Fruit fly (Drosophila melanogaster) whole organism, embryonic: ENCODE measurements around the gene Tm1.
A peak's percentile ranks its signal among the peaks of the same experiment; 100 is the strongest.

Experiments
- Aef1 ChIP-seq: fragments of 200-800 bp; sonication (Bioruptor generic); IDR thresholded peaks from 3 replicates; pipeline ENCODE4 v1.3.6; 2022; ENCODE audit warnings: missing biosample characterization, missing genetic modification characterization
- Blimp-1 ChIP-seq: fragments of 200-800 bp; sonication (Bioruptor generic); optimal IDR thresholded peaks from 3 replicates; lab custom pipeline; 2018; ENCODE audit warnings: missing biosample characterization, missing genetic modification characterization, mild to moderate bottlenecking, moderate library complexity, missing genetic modification reagents
- CG10209 ChIP-seq: fragments of 200-800 bp; sonication (Bioruptor generic); optimal IDR thresholded peaks from 3 replicates; lab custom pipeline; 2017; ENCODE audit warnings: missing biosample characterization, mild to moderate bottlenecking, missing genetic modification characterization, missing genetic modification reagents
- CG10366 ChIP-seq: fragments of 200-800 bp; sonication (Bioruptor generic); IDR thresholded peaks from 2 replicates; pipeline ENCODE4 v1.3.6; 2022; ENCODE audit warnings: missing biosample characterization, missing genetic modification characterization
- CG12104 ChIP-seq: fragments of 200-800 bp; sonication (Bioruptor generic); optimal IDR thresholded peaks from 3 replicates; lab custom pipeline; 2016; ENCODE audit warnings: missing biosample characterization, missing genetic modification characterization
- CG12942 ChIP-seq: fragments of 200-800 bp; sonication (Bioruptor generic); optimal IDR thresholded peaks from 3 replicates; lab custom pipeline; 2016; ENCODE audit warnings: missing biosample characterization, missing genetic modification characterization
- CG13123 ChIP-seq: fragments of 200-800 bp; sonication (Bioruptor generic); optimal IDR thresholded peaks from 2 replicates; lab custom pipeline; 2016; ENCODE audit warnings: missing biosample characterization, missing genetic modification characterization
- CG13624 ChIP-seq: fragments of 200-800 bp; sonication (Bioruptor generic); optimal IDR thresholded peaks from 2 replicates; lab custom pipeline; 2016; ENCODE audit warnings: missing biosample characterization, missing genetic modification characterization
- CG15011 ChIP-seq: fragments of 200-800 bp; sonication (Bioruptor generic); optimal IDR thresholded peaks from 3 replicates; lab custom pipeline; 2018; ENCODE audit warnings: missing biosample characterization, mild to moderate bottlenecking, missing genetic modification characterization
- CG16815 ChIP-seq: fragments of 200-800 bp; sonication (Bioruptor generic); optimal IDR thresholded peaks from 3 replicates; lab custom pipeline; 2017; ENCODE audit warnings: missing biosample characterization, mild to moderate bottlenecking, missing genetic modification characterization
- CG17361 ChIP-seq: fragments of 200-800 bp; sonication (Bioruptor generic); IDR thresholded peaks from 3 replicates; pipeline ENCODE4 v1.3.6; 2022; ENCODE audit warnings: missing biosample characterization, missing genetic modification characterization
- CG17612 ChIP-seq: fragments of 200-800 bp; sonication (Bioruptor generic); IDR thresholded peaks from 2 replicates; pipeline ENCODE4 v1.3.6; 2022; ENCODE audit warnings: missing biosample characterization, missing genetic modification characterization
- CG30431 ChIP-seq: fragments of 200-800 bp; sonication (Bioruptor generic); optimal IDR thresholded peaks from 2 replicates; lab custom pipeline; 2017; ENCODE audit warnings: missing biosample characterization, missing genetic modification characterization
- CG5953 ChIP-seq: fragments of 200-800 bp; sonication (Bioruptor generic); IDR thresholded peaks from 2 replicates; pipeline ENCODE4 v1.3.6; 2022; ENCODE audit warnings: missing biosample characterization, missing genetic modification characterization
- CG6254 ChIP-seq: fragments of 200-800 bp; sonication (Bioruptor generic); optimal IDR thresholded peaks from 3 replicates; lab custom pipeline; 2017; ENCODE audit warnings: mild to moderate bottlenecking, missing biosample characterization, missing genetic modification reagents, missing genetic modification characterization
- CG6765 ChIP-seq: fragments of 200-800 bp; sonication (Bioruptor generic); optimal IDR thresholded peaks from 3 replicates; lab custom pipeline; 2017; ENCODE audit warnings: missing biosample characterization, mild to moderate bottlenecking, missing genetic modification characterization
- CG8281 ChIP-seq: fragments of 200-800 bp; sonication (Bioruptor generic); optimal IDR thresholded peaks from 2 replicates; lab custom pipeline; 2018; ENCODE audit warnings: missing biosample characterization, mild to moderate bottlenecking, missing genetic modification characterization, moderate library complexity
- CG8290 ChIP-seq, 3 experiments: fragments of 200-800 bp; sonication (Bioruptor generic); optimal IDR thresholded peaks; 2 replicates each; lab custom pipeline; 2016 to 2019; ENCODE audit warnings: missing biosample characterization in 3 of 3, missing genetic modification characterization in 3 of 3, mild to moderate bottlenecking in 2 of 3, moderate library complexity in 1 of 3
- Camta ChIP-seq: fragments of 200-800 bp; sonication (Bioruptor generic); optimal IDR thresholded peaks from 2 replicates; lab custom pipeline; 2016; ENCODE audit warnings: missing biosample characterization, missing genetic modification characterization
- Dip3 ChIP-seq: fragments of 200-800 bp; sonication (Bioruptor generic); optimal IDR thresholded peaks from 3 replicates; lab custom pipeline; 2016; ENCODE audit warnings: missing biosample characterization, missing genetic modification characterization
- Doc2 ChIP-seq: fragments of 200-800 bp; sonication (Bioruptor generic); IDR thresholded peaks from 2 replicates; pipeline ENCODE4 v1.3.6; 2022; ENCODE audit warnings: missing biosample characterization, missing genetic modification characterization
- ERR ChIP-seq: fragments of 200-800 bp; sonication (Bioruptor generic); optimal IDR thresholded peaks from 2 replicates; lab custom pipeline; 2016; ENCODE audit warnings: missing biosample characterization, missing genetic modification characterization
- Fer3 ChIP-seq: fragments of 200-800 bp; sonication (Bioruptor generic); optimal IDR thresholded peaks from 2 replicates; lab custom pipeline; 2018; ENCODE audit warnings: missing biosample characterization, mild to moderate bottlenecking, missing genetic modification characterization, moderate library complexity
- Jarid2 ChIP-seq: fragments of 200-800 bp; sonication (Bioruptor generic); optimal IDR thresholded peaks from 3 replicates; lab custom pipeline; 2017; ENCODE audit warnings: mild to moderate bottlenecking, missing biosample characterization, missing genetic modification reagents, missing genetic modification characterization
- NC2β ChIP-seq: fragments of 200-800 bp; sonication (Bioruptor generic); optimal IDR thresholded peaks from 2 replicates; lab custom pipeline; 2016; ENCODE audit warnings: missing biosample characterization, missing genetic modification characterization
- Oaz ChIP-seq: fragments of 200-800 bp; sonication (Bioruptor generic); IDR thresholded peaks from 2 replicates; pipeline ENCODE4 v1.3.6; 2022; ENCODE audit warnings: missing biosample characterization, missing genetic modification characterization
- Ptx1 ChIP-seq: fragments of 200-800 bp; sonication (Bioruptor generic); IDR thresholded peaks from 2 replicates; pipeline ENCODE4 v1.3.6; 2022; ENCODE audit warnings: missing biosample characterization, missing genetic modification characterization
- Side ChIP-seq: fragments of 200-800 bp; sonication (Bioruptor generic); optimal IDR thresholded peaks from 2 replicates; lab custom pipeline; 2016; ENCODE audit warnings: missing biosample characterization, missing genetic modification characterization
- Sox100B ChIP-seq: fragments of 200-800 bp; sonication (Bioruptor generic); optimal IDR thresholded peaks from 3 replicates; lab custom pipeline; 2018; ENCODE audit warnings: missing biosample characterization, mild to moderate bottlenecking, missing genetic modification characterization
- Sox102F ChIP-seq: fragments of 200-800 bp; sonication (Bioruptor generic); optimal IDR thresholded peaks from 2 replicates; lab custom pipeline; 2018; ENCODE audit warnings: missing biosample characterization, mild to moderate bottlenecking, missing genetic modification characterization, moderate library complexity
- ap ChIP-seq: fragments of 200-800 bp; sonication (Bioruptor generic); IDR thresholded peaks from 2 replicates; pipeline ENCODE4 v1.3.6; 2022; ENCODE audit warnings: missing biosample characterization, missing genetic modification characterization
- bab2 ChIP-seq: fragments of 200-800 bp; sonication (Bioruptor generic); optimal IDR thresholded peaks from 2 replicates; lab custom pipeline; 2016; ENCODE audit warnings: missing biosample characterization, missing genetic modification characterization
- br ChIP-seq: fragments of >200 bp; optimal IDR thresholded peaks from 2 replicates; lab custom pipeline; 2017
- btn ChIP-seq: fragments of 200-800 bp; sonication (Bioruptor generic); optimal IDR thresholded peaks from 2 replicates; lab custom pipeline; 2016; ENCODE audit warnings: missing biosample characterization, missing genetic modification characterization
- chinmo ChIP-seq: fragments of 200-800 bp; sonication (Bioruptor generic); IDR thresholded peaks from 4 replicates; pipeline ENCODE4 v1.3.6; 2022; ENCODE audit warnings: missing biosample characterization, missing genetic modification characterization; ENCODE audit not compliant: partially characterized antibody
- fd64A ChIP-seq: fragments of 200-800 bp; sonication (Bioruptor generic); optimal IDR thresholded peaks from 3 replicates; lab custom pipeline; 2018; ENCODE audit warnings: missing biosample characterization, mild to moderate bottlenecking, missing genetic modification characterization
- gcm2 ChIP-seq: fragments of 200-800 bp; sonication (Bioruptor generic); optimal IDR thresholded peaks from 2 replicates; lab custom pipeline; 2016; ENCODE audit warnings: missing biosample characterization, missing genetic modification characterization
- gt ChIP-seq: fragments of 200-800 bp; sonication (Bioruptor generic); IDR thresholded peaks from 2 replicates; pipeline ENCODE4 v1.3.6; 2022; ENCODE audit warnings: missing biosample characterization, missing genetic modification characterization
- hb ChIP-seq: fragments of 200-800 bp; sonication (Bioruptor generic); IDR thresholded peaks from 3 replicates; pipeline ENCODE4 v1.3.6; 2022; ENCODE audit warnings: missing biosample characterization, missing genetic modification characterization; ENCODE audit not compliant: partially characterized antibody
- kni ChIP-seq: fragments of 200-800 bp; sonication (Bioruptor generic); optimal IDR thresholded peaks from 3 replicates; lab custom pipeline; 2017; ENCODE audit warnings: mild to moderate bottlenecking, missing biosample characterization, missing genetic modification reagents, missing genetic modification characterization
- maf-S ChIP-seq: fragments of 200-800 bp; sonication (Bioruptor generic); optimal IDR thresholded peaks from 2 replicates; lab custom pipeline; 2016; ENCODE audit warnings: missing biosample characterization, missing genetic modification characterization
- mld ChIP-seq: fragments of 200-800 bp; sonication (Bioruptor generic); IDR thresholded peaks from 3 replicates; pipeline ENCODE4 v1.3.6; 2022; ENCODE audit warnings: missing biosample characterization, missing genetic modification characterization; ENCODE audit not compliant: partially characterized antibody
- nau ChIP-seq: fragments of 200-800 bp; sonication (Bioruptor generic); optimal IDR thresholded peaks from 3 replicates; lab custom pipeline; 2017; ENCODE audit warnings: missing biosample characterization, mild to moderate bottlenecking, missing genetic modification characterization, missing genetic modification reagents
- nom ChIP-seq: fragments of 200-800 bp; sonication (Bioruptor generic); optimal IDR thresholded peaks from 2 replicates; lab custom pipeline; 2017; ENCODE audit warnings: missing biosample characterization, missing genetic modification characterization, mild to moderate bottlenecking, moderate library complexity, missing genetic modification reagents
- onecut ChIP-seq: fragments of 200-800 bp; sonication (Bioruptor generic); IDR thresholded peaks from 2 replicates; pipeline ENCODE4 v1.3.6; 2022; ENCODE audit warnings: missing biosample characterization, missing genetic modification characterization
- prd ChIP-seq, 3 experiments: fragments of >200 bp in 2 of 3; fragments of 200-800 bp in 1 of 3; sonication (Bioruptor generic) in 1 of 3; optimal IDR thresholded peaks in 2 of 3; IDR thresholded peaks in 1 of 3; 2 replicates in 2 of 3; 3 replicates in 1 of 3; pipeline versions ENCODE4 v1.3.6 to Lab custom; 2017 to 2022; ENCODE audit warnings: missing biosample characterization in 1 of 3, missing genetic modification characterization in 1 of 3
- ro ChIP-seq: fragments of 200-800 bp; sonication (Bioruptor generic); IDR thresholded peaks from 2 replicates; pipeline ENCODE4 v1.3.6; 2022; ENCODE audit warnings: missing biosample characterization, missing genetic modification characterization
- sd ChIP-seq: fragments of 200-800 bp; sonication (Bioruptor generic); optimal IDR thresholded peaks from 3 replicates; lab custom pipeline; 2018; ENCODE audit warnings: missing biosample characterization, mild to moderate bottlenecking, missing genetic modification characterization, moderate library complexity
- yki ChIP-seq: fragments of >200 bp; optimal IDR thresholded peaks from 3 replicates; lab custom pipeline; 2018
- zf30C ChIP-seq: fragments of 200-800 bp; sonication (Bioruptor generic); optimal IDR thresholded peaks from 3 replicates; lab custom pipeline; 2018; ENCODE audit warnings: missing biosample characterization, mild to moderate bottlenecking, missing genetic modification characterization

Gene Tm1

DNA sequence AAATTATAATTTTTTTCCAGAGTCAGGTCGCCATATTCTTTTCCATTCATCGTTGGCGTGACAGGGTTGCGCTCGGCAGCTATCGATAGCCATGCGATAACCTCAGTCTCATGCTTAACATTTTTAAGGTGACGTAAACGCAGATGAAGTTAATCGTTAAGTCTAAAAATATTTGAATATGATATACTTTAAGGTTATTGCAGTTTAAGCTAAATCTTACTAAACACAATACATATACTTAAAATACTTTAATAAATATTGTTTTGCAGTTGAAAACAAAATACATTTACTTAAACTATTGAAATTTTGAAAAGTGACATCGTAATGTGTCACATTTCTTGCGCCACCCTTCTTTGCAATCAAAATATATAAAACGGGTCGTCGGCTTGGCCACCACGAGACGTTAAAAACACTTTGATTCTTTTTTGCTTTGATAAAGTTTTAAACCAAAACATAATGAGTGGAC, 2.8 kb upstream of the Tm1 start, which contains the start of the genes Cp190 and CG4338 (continued):
- TF ChIP-seq prd (optimal IDR thresholded peaks at IDR 0.05; lab: Kevin White, UChicago) = no peak
- peak; percentile 98 for TF ChIP-seq prd (GFP tag; IDR thresholded peaks at IDR 0.05; lab: Robert Waterston, UW)
- peak; percentile 93 for TF ChIP-seq CG8281 (tag; lab: Kevin White, UChicago)
- peak; percentile 88 for TF ChIP-seq NC2β
- peak; percentile 96 for TF ChIP-seq CG8290 (GFP tag; optimal IDR thresholded peaks at IDR 0.05; lab: Kevin White, UChicago)
- peak; percentile 90 for TF ChIP-seq CG8290 (tag; optimal IDR thresholded peaks at IDR 0.05; lab: Kevin White, UChicago)
- TF ChIP-seq CG30431 (GFP tag; lab: Kevin White, UChicago) = peak; percentile 95
- TF ChIP-seq nom = peak; percentile 95
- TF ChIP-seq ap (GFP tag; lab: Robert Waterston, UW) = peak; percentile 91
- peak; percentile 97 for TF ChIP-seq CG16815 (GFP tag; lab: Kevin White, UChicago)
- TF ChIP-seq onecut (GFP tag; lab: Robert Waterston, UW) = peak; percentile 93
- TF ChIP-seq CG17361 (GFP tag; lab: Robert Waterston, UW) = peak; percentile 99
- TF ChIP-seq zf30C = peak; percentile 59
- TF ChIP-seq CG15011 (GFP tag; lab: Kevin White, UChicago) = peak; percentile 96
- peak; percentile 93 for TF ChIP-seq Aef1
- TF ChIP-seq CG12104 (GFP tag; lab: Kevin White, UChicago) = peak; percentile 98
- TF ChIP-seq maf-S (GFP tag; lab: Kevin White, UChicago) = peak; percentile 83
- TF ChIP-seq CG13123 (GFP tag; lab: Kevin White, UChicago) = peak; percentile 95
- TF ChIP-seq hb (GFP tag; lab: Robert Waterston, UW) = peak; percentile 72
- TF ChIP-seq kni (GFP tag; lab: Kevin White, UChicago) = peak; percentile 97
- no peak for TF ChIP-seq yki (lab: Kevin White, UChicago)
- TF ChIP-seq Ptx1 (GFP tag; lab: Robert Waterston, UW) = peak; percentile 98
- TF ChIP-seq CG13624 = peak; percentile 91
- peak; percentile 85 for TF ChIP-seq fd64A (GFP tag; lab: Kevin White, UChicago)
- peak; percentile 94 for TF ChIP-seq sd (tag; lab: Kevin White, UChicago)
- peak; percentile 96 for TF ChIP-seq CG6765 (GFP tag; lab: Kevin White, UChicago)
- TF ChIP-seq CG5953 (GFP tag; lab: Robert Waterston, UW) = peak; percentile 89
- peak; percentile 90 for TF ChIP-seq Dip3
- peak; percentile 58 for TF ChIP-seq gcm2
- TF ChIP-seq Blimp-1 (GFP tag; lab: Kevin White, UChicago) = peak; percentile 97
- peak; percentile 90 for TF ChIP-seq Oaz (GFP tag; lab: Robert Waterston, UW)
- TF ChIP-seq Fer3 = peak; percentile 99
- TF ChIP-seq mld = peak; percentile 45; the same call in 1 of the 3 replicates
- peak; percentile 93 for TF ChIP-seq CG6254 (GFP tag; lab: Kevin White, UChicago)
- peak; percentile 84 for TF ChIP-seq Jarid2 (GFP tag; lab: Kevin White, UChicago)
- TF ChIP-seq btn (GFP tag; lab: Kevin White, UChicago) = peak; percentile 35
- peak; percentile 91 for TF ChIP-seq gt (GFP tag; lab: Robert Waterston, UW)
- TF ChIP-seq Side (GFP tag; lab: Kevin White, UChicago) = peak; percentile 81
- TF ChIP-seq bab2 = peak; percentile 93
- TF ChIP-seq ro (GFP tag; lab: Robert Waterston, UW) = peak; percentile 91
- peak; percentile 91 for TF ChIP-seq CG17612
- TF ChIP-seq CG12942 (GFP tag; lab: Kevin White, UChicago) = peak; percentile 97
- peak; percentile 98 for TF ChIP-seq Sox102F
- 0 out of 4 replicates have a peak, but pooled peaks have one; percentile 68 for TF ChIP-seq chinmo (GFP tag; lab: Robert Waterston, UW)
- TF ChIP-seq Camta (GFP tag; lab: Kevin White, UChicago) = peak; percentile 93
- TF ChIP-seq CG10209 (GFP tag; lab: Kevin White, UChicago) = peak; percentile 98
- no peak for TF ChIP-seq br
- peak; percentile 98 for TF ChIP-seq Sox100B (GFP tag; lab: Kevin White, UChicago)
- TF ChIP-seq ERR (GFP tag; lab: Kevin White, UChicago) = peak; percentile 67
- TF ChIP-seq CG10366 = peak; percentile 94
- peak; percentile 81 for TF ChIP-seq Doc2 (GFP tag; lab: Robert Waterston, UW)
- TF ChIP-seq nau (GFP tag; lab: Kevin White, UChicago) = no peak
